Fruit fly (Drosophila melanogaster): Measurements from ENCODE around the gene GatC.

DNA sequence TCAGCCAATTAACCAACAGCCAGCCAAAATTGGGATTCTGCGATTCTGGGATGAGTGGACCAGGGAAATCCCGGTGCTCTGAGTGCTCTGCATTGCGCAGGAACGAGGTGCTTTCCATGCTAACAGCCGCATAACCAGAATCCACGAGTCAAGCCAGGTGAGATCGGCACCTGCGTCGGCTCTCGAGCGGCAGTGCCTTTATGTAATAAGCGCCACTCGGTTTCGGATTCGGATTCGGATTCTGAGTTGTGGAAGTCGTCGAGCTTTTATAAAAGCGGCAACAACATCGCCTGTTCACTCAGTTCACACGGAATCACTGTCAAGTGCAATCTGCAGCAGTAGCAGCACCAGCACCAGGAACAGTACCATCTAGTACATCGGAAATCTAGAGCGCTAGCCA lies 12.0 kb downstream of the GatC start, which contains the start of gene b:
- TF ChIP-seq psq (GFP tag; optimal IDR thresholded peaks at IDR 0.05) = no peak
- no peak for TF ChIP-seq CG9705 (GFP tag; optimal IDR thresholded peaks at IDR 0.05)
- TF ChIP-seq Sp1 (GFP tag; optimal IDR thresholded peaks at IDR 0.05) = no peak
- no peak for TF ChIP-seq dmrt93B (GFP tag; optimal IDR thresholded peaks at IDR 0.05)
- no peak for TF ChIP-seq Vsx2 (GFP tag; optimal IDR thresholded peaks at IDR 0.05; ENCODE audit: partially characterized antibody)
- no peak for TF ChIP-seq GATAd (GFP tag; optimal IDR thresholded peaks at IDR 0.05)
- TF ChIP-seq Dfd (GFP tag; optimal IDR thresholded peaks at IDR 0.05) = no peak
- TF ChIP-seq brk (GFP tag; optimal IDR thresholded peaks at IDR 0.05) = no peak
- no peak for TF ChIP-seq CG32264 (GFP tag; optimal IDR thresholded peaks at IDR 0.05)
- TF ChIP-seq fru (GFP tag; optimal IDR thresholded peaks at IDR 0.05) = no peak
- TF ChIP-seq HLH106 (tag; optimal IDR thresholded peaks at IDR 0.05) = no peak
- no peak for TF ChIP-seq pan (optimal IDR thresholded peaks at IDR 0.05)
- no peak for TF ChIP-seq Hr83 (GFP tag; optimal IDR thresholded peaks at IDR 0.05; ENCODE audit: poor library complexity, severe bottlenecking)
- no peak for TF ChIP-seq Myc (optimal IDR thresholded peaks at IDR 0.05)
